Worm (Caenorhabditis elegans) whole organism, L2 larva: ENCODE data around the gene C35A5.8.

ENCODE experiments used
- aly-2 ChIP-seq: fragments of 150-350 bp; optimal IDR thresholded peaks from 2 replicates; lab custom pipeline; 2014; ENCODE audit warnings: missing biosample characterization, missing genetic modification characterization
- ama-1 ChIP-seq: fragments of 150-350 bp; optimal IDR thresholded peaks from 2 replicates; lab custom pipeline; 2018; ENCODE audit warnings: inconsistent platforms
- lin-13 ChIP-seq: fragments of 150-350 bp; optimal IDR thresholded peaks from 2 replicates; lab custom pipeline; 2014; ENCODE audit warnings: missing biosample characterization, missing genetic modification reagents, missing genetic modification characterization
- nhr-237 ChIP-seq: fragments of 150-350 bp; optimal IDR thresholded peaks from 2 replicates; lab custom pipeline; 2014; ENCODE audit warnings: missing biosample characterization, missing genetic modification characterization
- nhr-6 ChIP-seq: fragments of 150-350 bp; optimal IDR thresholded peaks from 2 replicates; lab custom pipeline; 2014; ENCODE audit warnings: missing biosample characterization, missing genetic modification characterization
- sma-3 ChIP-seq: sonication (generic microtip); optimal IDR thresholded peaks from 2 replicates; lab custom pipeline; 2016; ENCODE audit warnings: missing genetic modification reagents, missing genetic modification characterization, missing compliant biosample characterization

DNA sequence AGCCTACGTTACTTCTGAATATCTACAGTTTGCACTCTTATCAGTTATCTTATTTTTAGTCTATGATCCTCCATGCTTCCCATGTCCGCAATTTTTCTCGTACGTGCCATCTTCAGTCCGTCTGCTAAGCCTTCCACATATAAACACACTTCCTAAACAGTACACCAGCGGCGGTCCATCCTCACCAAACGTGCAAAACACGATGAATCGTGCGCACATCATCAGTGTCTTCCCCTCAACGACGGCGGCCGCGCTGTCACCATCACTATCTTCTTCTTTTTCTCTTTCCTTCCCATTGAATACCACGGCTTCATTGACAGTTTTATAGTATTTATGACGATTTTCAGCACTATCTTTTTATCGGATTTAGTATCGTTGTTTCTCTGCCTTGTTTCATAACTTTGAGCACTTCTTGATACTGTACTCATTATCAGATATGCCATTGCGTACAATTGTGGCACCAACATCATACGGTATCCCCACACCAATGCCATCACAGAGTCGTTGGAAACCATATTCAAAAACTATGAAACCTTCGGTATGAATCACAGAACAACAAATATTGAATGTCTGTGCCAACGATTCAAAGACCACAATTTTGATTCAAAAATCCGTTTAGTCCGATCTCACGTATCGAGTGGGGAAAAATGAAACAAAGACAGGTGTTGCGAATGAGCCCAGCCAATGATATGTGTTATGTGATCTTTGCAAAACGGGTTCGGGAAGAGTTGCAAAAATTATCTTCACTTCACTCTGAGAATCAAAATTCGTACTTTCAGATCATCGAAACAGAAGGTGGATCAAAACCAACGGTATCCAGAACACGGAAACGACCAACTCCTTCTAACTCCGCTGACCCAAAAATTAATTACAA, 52.6 kb downstream of the C35A5.8 start:
- TF ChIP-seq ama-1 (lab: Kevin White, UChicago): no peak
- TF ChIP-seq nhr-6: no peak
- TF ChIP-seq lin-13: no peak
- no peak for TF ChIP-seq aly-2
- TF ChIP-seq nhr-237 (tag; lab: Kevin White, UChicago): no peak
- TF ChIP-seq sma-3 (GFP tag; lab: Kevin White, UChicago): no peak
